Fruit fly (Drosophila melanogaster) whole organism, prepupa: Measurements from ENCODE around the gene Taf10b.

Source experiments
- Blimp-1 ChIP-seq: fragments of 200-800 bp; sonication (Bioruptor generic); optimal IDR thresholded peaks from 3 replicates; lab custom pipeline; 2017; ENCODE audit warnings: missing biosample characterization, missing genetic modification characterization, mild to moderate bottlenecking, moderate library complexity, missing genetic modification reagents
- CG10669 ChIP-seq: fragments of 200-800 bp; sonication (Bioruptor generic); optimal IDR thresholded peaks from 3 replicates; lab custom pipeline; 2018; ENCODE audit warnings: missing biosample characterization, mild to moderate bottlenecking, missing genetic modification characterization, moderate library complexity
- CG11294 ChIP-seq: fragments of 200-800 bp; sonication (Bioruptor generic); IDR thresholded peaks from 2 replicates; pipeline ENCODE4 v1.3.6; 2022; ENCODE audit warnings: missing biosample characterization, missing genetic modification characterization
- CG11902 ChIP-seq: fragments of 200-800 bp; sonication (Bioruptor generic); optimal IDR thresholded peaks from 3 replicates; lab custom pipeline; 2016; ENCODE audit warnings: missing biosample characterization, missing genetic modification characterization
- CG15336 ChIP-seq: fragments of 200-800 bp; sonication (Bioruptor generic); IDR thresholded peaks from 2 replicates; pipeline ENCODE4 v1.3.6; 2022; ENCODE audit warnings: missing biosample characterization, missing genetic modification characterization
- CG1621 ChIP-seq: fragments of 200-800 bp; sonication (Bioruptor generic); optimal IDR thresholded peaks from 3 replicates; lab custom pipeline; 2018; ENCODE audit warnings: missing biosample characterization, mild to moderate bottlenecking, missing genetic modification characterization
- CG16779 ChIP-seq: fragments of 200-800 bp; sonication (Bioruptor generic); optimal IDR thresholded peaks from 3 replicates; lab custom pipeline; 2017; ENCODE audit warnings: missing biosample characterization, mild to moderate bottlenecking, missing genetic modification characterization
- CG3032 ChIP-seq: fragments of 200-800 bp; optimal IDR thresholded peaks from 2 replicates; lab custom pipeline; 2019; ENCODE audit warnings: missing biosample characterization, mild to moderate bottlenecking, missing genetic modification characterization, moderate library complexity
- CG32006 ChIP-seq: fragments of 200-800 bp; sonication (Bioruptor generic); optimal IDR thresholded peaks from 3 replicates; lab custom pipeline; 2017; ENCODE audit warnings: missing biosample characterization, mild to moderate bottlenecking, missing genetic modification characterization
- CG34406 ChIP-seq: fragments of 200-800 bp; sonication (Bioruptor generic); optimal IDR thresholded peaks from 3 replicates; lab custom pipeline; 2016; ENCODE audit warnings: missing biosample characterization, missing genetic modification characterization
- CG3919 ChIP-seq: fragments of 200-800 bp; sonication (Bioruptor generic); optimal IDR thresholded peaks from 3 replicates; lab custom pipeline; 2016; ENCODE audit warnings: missing biosample characterization, missing genetic modification characterization
- CG6163 ChIP-seq: fragments of 200-800 bp; sonication (Bioruptor generic); IDR thresholded peaks from 3 replicates; pipeline ENCODE4 v1.3.6; 2022; ENCODE audit warnings: missing biosample characterization, missing genetic modification characterization
- CG6276 ChIP-seq: fragments of 200-800 bp; sonication (Bioruptor generic); optimal IDR thresholded peaks from 2 replicates; lab custom pipeline; 2017; ENCODE audit warnings: missing biosample characterization, mild to moderate bottlenecking, missing genetic modification characterization
- CG6792 ChIP-seq: fragments of 200-800 bp; sonication (Bioruptor generic); optimal IDR thresholded peaks from 3 replicates; lab custom pipeline; 2016; ENCODE audit warnings: missing biosample characterization, missing genetic modification characterization
- CG6808 ChIP-seq: fragments of 200-800 bp; sonication (Bioruptor generic); optimal IDR thresholded peaks from 3 replicates; lab custom pipeline; 2017; ENCODE audit warnings: missing biosample characterization, missing genetic modification characterization, mild to moderate bottlenecking, moderate library complexity, missing genetic modification reagents
- CG6854 ChIP-seq: fragments of 200-800 bp; sonication (Bioruptor generic); optimal IDR thresholded peaks from 2 replicates; lab custom pipeline; 2017; ENCODE audit warnings: missing biosample characterization, mild to moderate bottlenecking, missing genetic modification characterization
- CG7368 ChIP-seq: fragments of 200-800 bp; sonication (Bioruptor generic); optimal IDR thresholded peaks from 3 replicates; lab custom pipeline; 2016; ENCODE audit warnings: missing biosample characterization, missing genetic modification characterization
- CG8119 ChIP-seq: fragments of 200-800 bp; sonication (Bioruptor generic); IDR thresholded peaks from 3 replicates; pipeline ENCODE4 v1.3.6; 2022; ENCODE audit warnings: missing biosample characterization, missing genetic modification characterization
- CG8319 ChIP-seq: fragments of 200-800 bp; sonication (Bioruptor generic); optimal IDR thresholded peaks from 3 replicates; lab custom pipeline; 2016; ENCODE audit warnings: missing biosample characterization, missing genetic modification characterization
- CG8632 ChIP-seq: fragments of 200-800 bp; sonication (Bioruptor generic); optimal IDR thresholded peaks from 3 replicates; lab custom pipeline; 2016; ENCODE audit warnings: missing biosample characterization, missing genetic modification characterization
- CG9139 ChIP-seq: fragments of 200-800 bp; sonication (Bioruptor generic); optimal IDR thresholded peaks from 3 replicates; lab custom pipeline; 2017; ENCODE audit warnings: missing biosample characterization, mild to moderate bottlenecking, missing genetic modification characterization
- Eip75B ChIP-seq: fragments of 200-800 bp; sonication (Bioruptor generic); optimal IDR thresholded peaks from 3 replicates; lab custom pipeline; 2016; ENCODE audit warnings: missing biosample characterization, missing genetic modification characterization
- Eip78C ChIP-seq: fragments of 200-800 bp; sonication (Bioruptor generic); peaks from one replicate; lab custom pipeline; 2016; ENCODE audit warnings: missing biosample characterization, missing genetic modification characterization
- Eip93F ChIP-seq: fragments of 200-800 bp; sonication (Bioruptor generic); optimal IDR thresholded peaks from 2 replicates; lab custom pipeline; 2016; ENCODE audit warnings: missing biosample characterization, mild to moderate bottlenecking, missing genetic modification characterization
- Ets21C ChIP-seq: fragments of 200-800 bp; sonication (Bioruptor generic); optimal IDR thresholded peaks from 3 replicates; lab custom pipeline; 2016; ENCODE audit warnings: missing biosample characterization, missing genetic modification characterization
- Ets96B ChIP-seq: fragments of 200-800 bp; optimal IDR thresholded peaks from 2 replicates; lab custom pipeline; 2019; ENCODE audit warnings: missing biosample characterization, mild to moderate bottlenecking, missing genetic modification characterization, moderate library complexity
- Gug ChIP-seq: fragments of 200-800 bp; sonication (Bioruptor generic); IDR thresholded peaks from 2 replicates; pipeline ENCODE4 v1.3.6; 2022; ENCODE audit warnings: missing biosample characterization, missing genetic modification characterization
- Hr38 ChIP-seq: sonication (Bioruptor generic); optimal IDR thresholded peaks from 2 replicates; lab custom pipeline; 2016; ENCODE audit warnings: missing biosample characterization, missing genetic modification characterization
- Hr4 ChIP-seq: fragments of 200-800 bp; sonication (Bioruptor generic); optimal IDR thresholded peaks from 3 replicates; lab custom pipeline; 2016; ENCODE audit warnings: missing biosample characterization, missing genetic modification characterization
- Smox ChIP-seq: fragments of 200-800 bp; sonication (Bioruptor generic); optimal IDR thresholded peaks from 3 replicates; lab custom pipeline; 2016; ENCODE audit warnings: missing biosample characterization, missing genetic modification characterization
- Sox15 ChIP-seq: fragments of 200-800 bp; sonication (Bioruptor generic); optimal IDR thresholded peaks from 3 replicates; lab custom pipeline; 2016; ENCODE audit warnings: missing biosample characterization, missing genetic modification characterization
- achi ChIP-seq: fragments of 200-800 bp; sonication (Bioruptor generic); optimal IDR thresholded peaks from 3 replicates; lab custom pipeline; 2016; ENCODE audit warnings: missing biosample characterization, missing genetic modification characterization
- cyc ChIP-seq: fragments of 200-800 bp; sonication (Bioruptor generic); optimal IDR thresholded peaks from 3 replicates; lab custom pipeline; 2016; ENCODE audit warnings: missing biosample characterization, missing genetic modification characterization
- dac ChIP-seq: fragments of 200-800 bp; sonication (Bioruptor generic); optimal IDR thresholded peaks from 2 replicates; lab custom pipeline; 2017; ENCODE audit warnings: missing biosample characterization, mild to moderate bottlenecking, missing genetic modification characterization
- dsx ChIP-seq: fragments of 200-800 bp; optimal IDR thresholded peaks from 3 replicates; lab custom pipeline; 2019; ENCODE audit warnings: missing biosample characterization, mild to moderate bottlenecking, missing genetic modification characterization, moderate library complexity; ENCODE audit not compliant: poor library complexity, severe bottlenecking
- fd59A ChIP-seq: fragments of 200-800 bp; sonication (Bioruptor generic); optimal IDR thresholded peaks from 2 replicates; lab custom pipeline; 2017; ENCODE audit warnings: missing biosample characterization, mild to moderate bottlenecking, missing genetic modification characterization, missing genetic modification reagents
- lz ChIP-seq: fragments of 200-800 bp; sonication (Bioruptor generic); optimal IDR thresholded peaks from 3 replicates; lab custom pipeline; 2016; ENCODE audit warnings: missing biosample characterization, missing genetic modification characterization
- salr ChIP-seq, 2 experiments: fragments of 200-800 bp; sonication (Bioruptor generic); optimal IDR thresholded peaks; 3 replicates each; lab custom pipeline; 2016 to 2018; ENCODE audit warnings: missing biosample characterization in 2 of 2, missing genetic modification characterization in 2 of 2, mild to moderate bottlenecking in 1 of 2
- ss ChIP-seq, 2 experiments: fragments of 200-800 bp; sonication (Bioruptor generic); optimal IDR thresholded peaks; 2 replicates in 1 of 2; 3 replicates in 1 of 2; lab custom pipeline; 2017 to 2018; ENCODE audit warnings: mild to moderate bottlenecking in 2 of 2, missing biosample characterization in 2 of 2, missing genetic modification characterization in 2 of 2, moderate library complexity in 1 of 2
- svp ChIP-seq: fragments of 200-800 bp; sonication (Bioruptor generic); peaks from one replicate; lab custom pipeline; 2016; ENCODE audit warnings: missing biosample characterization, missing genetic modification characterization
- topi ChIP-seq: fragments of 200-800 bp; sonication (Bioruptor generic); optimal IDR thresholded peaks from 3 replicates; lab custom pipeline; 2016; ENCODE audit warnings: missing biosample characterization, missing genetic modification characterization
- vri ChIP-seq: fragments of 200-800 bp; sonication (Bioruptor generic); optimal IDR thresholded peaks from 3 replicates; lab custom pipeline; 2016; ENCODE audit warnings: missing biosample characterization, mild to moderate bottlenecking, missing genetic modification characterization

Taf10b gene

dm6 chr2L:2734215-2734614, 33.4 kb downstream of the Taf10b start (continued):
- TF ChIP-seq Eip93F (no peak), CG15336 (GFP tag; lab: Robert Waterston, UW) (peak; percentile 82), CG6854 (GFP tag; lab: Kevin White, UChicago) (no peak), cyc (GFP tag; lab: Kevin White, UChicago) (peak; percentile 70), Hr38 (no peak), CG8319 (GFP tag; lab: Kevin White, UChicago) (peak; percentile 70), CG16779 (tag; lab: Kevin White, UChicago) (peak; percentile 48), topi (GFP tag; lab: Kevin White, UChicago) (peak; percentile 67), CG1621 (tag; lab: Kevin White, UChicago) (peak; percentile 79), CG32006 (GFP tag; lab: Kevin White, UChicago) (peak; percentile 86), achi (GFP tag; lab: Kevin White, UChicago) (peak; percentile 84), CG11294 (GFP tag; lab: Robert Waterston, UW) (peak; percentile 72), CG10669 (GFP tag; lab: Kevin White, UChicago) (peak; percentile 91), Eip78C (GFP tag; lab: Kevin White, UChicago) (peak; percentile 94), salr (GFP tag; optimal IDR thresholded peaks at IDR 0.05; lab: Kevin White, UChicago) (peak; percentile 69 to 79)

- peak; percentile 48 for TF ChIP-seq dsx (GFP tag; lab: Kevin White, UChicago)
- no peak for TF ChIP-seq CG3032 (tag; lab: Kevin White, UChicago)
- TF ChIP-seq salr (GFP tag; optimal IDR thresholded peaks at IDR 0.05; lab: Kevin White, UChicago) = no peak
- no peak for TF ChIP-seq CG7368 (GFP tag; lab: Kevin White, UChicago)
- TF ChIP-seq CG32006 (GFP tag; lab: Kevin White, UChicago) = no peak
These were observed 35.4 kb downstream of the Taf10b start for dm6 chr2L:2732139-2732830.

DNA sequence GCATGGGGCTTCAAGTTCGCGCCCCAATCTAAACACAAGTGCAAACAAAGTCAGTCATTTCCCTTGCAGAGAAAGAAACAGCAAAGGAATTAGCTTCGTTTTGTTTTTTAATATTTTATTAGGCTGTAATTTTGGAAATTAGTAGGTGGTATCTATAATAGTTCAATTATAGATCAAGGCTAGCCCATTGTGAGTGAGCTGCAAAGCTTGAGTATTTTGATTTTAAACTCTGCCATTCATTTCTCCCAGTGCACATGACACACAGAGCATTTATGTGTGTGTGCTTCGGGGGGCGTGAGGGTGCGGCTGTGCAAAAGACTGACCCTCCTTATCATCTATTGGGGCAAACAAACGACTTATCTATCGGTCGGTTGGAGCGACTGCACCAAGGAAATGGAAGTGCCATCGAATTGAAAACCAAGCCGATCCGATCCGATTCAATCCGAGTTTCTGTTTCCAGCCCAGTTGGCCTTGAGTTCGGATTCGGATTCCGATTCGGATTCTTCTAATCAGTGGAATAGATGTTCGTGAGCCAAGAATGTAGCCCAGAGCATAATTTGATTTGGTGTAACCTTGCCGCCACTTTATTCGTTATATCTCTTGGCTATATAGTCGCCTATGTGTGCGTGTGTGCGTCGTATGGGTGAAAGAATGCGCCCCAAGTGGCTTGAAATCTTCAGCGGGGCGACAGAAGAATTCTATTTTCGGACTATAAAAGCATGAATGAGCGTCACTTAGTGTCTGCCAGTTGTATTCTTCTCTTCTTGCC, 36.1 kb downstream of the Taf10b start:
- TF ChIP-seq CG15336 (GFP tag; lab: Robert Waterston, UW) (peak; percentile 47), CG16779 (tag; lab: Kevin White, UChicago) (no peak), svp (peak; percentile 75), CG6792 (no peak), Eip93F (no peak), Blimp-1 (GFP tag; lab: Kevin White, UChicago) (no peak), Ets21C (GFP tag; lab: Kevin White, UChicago) (no peak), CG3919 (GFP tag; lab: Kevin White, UChicago) (peak; percentile 4), lz (GFP tag; lab: Kevin White, UChicago) (peak; percentile 3), CG6276 (GFP tag; lab: Kevin White, UChicago) (peak; percentile 46), CG11902 (no peak), fd59A (GFP tag; lab: Kevin White, UChicago) (no peak), Ets96B (no peak), Sox15 (GFP tag; lab: Kevin White, UChicago) (no peak), achi (GFP tag; lab: Kevin White, UChicago) (no peak), CG8632 (GFP tag; lab: Kevin White, UChicago) (no peak), Eip75B (GFP tag; lab: Kevin White, UChicago) (no peak), CG6808 (GFP tag; lab: Kevin White, UChicago) (no peak), CG32006 (GFP tag; lab: Kevin White, UChicago) (peak; percentile 72), CG34406 (GFP tag; lab: Kevin White, UChicago) (no peak), dac (GFP tag; lab: Kevin White, UChicago) (no peak), vri (GFP tag; lab: Kevin White, UChicago) (no peak), CG8119 (GFP tag; lab: Robert Waterston, UW) (peak; percentile 52), Eip78C (GFP tag; lab: Kevin White, UChicago) (peak; percentile 53), Gug (GFP tag; lab: Robert Waterston, UW) (peak; percentile 57; the same call in 1 of the 2 replicates), ss (GFP tag; optimal IDR thresholded peaks at IDR 0.05; lab: Kevin White, UChicago) (no peak), Hr4 (GFP tag; lab: Kevin White, UChicago) (peak; percentile 73), topi (GFP tag; lab: Kevin White, UChicago) (no peak), CG8319 (GFP tag; lab: Kevin White, UChicago) (no peak), CG1621 (tag; lab: Kevin White, UChicago) (no peak), CG7368 (GFP tag; lab: Kevin White, UChicago) (no peak), Hr38 (no peak), CG9139 (GFP tag; lab: Kevin White, UChicago) (no peak), CG6163 (peak; percentile 53; the same call in 1 of the 3 replicates), dsx (GFP tag; lab: Kevin White, UChicago) (no peak), Smox (GFP tag; lab: Kevin White, UChicago) (no peak)
